Worm (Caenorhabditis elegans) whole organism, L4 larva: ENCODE data around the gene K02H11.4.

ENCODE experiments used
- D1046.2 ChIP-seq: fragments of 200-800 bp; sonication (Bioruptor generic); IDR thresholded peaks from 2 replicates; pipeline ENCODE4 v1.3.6; 2022; ENCODE audit warnings: missing genetic modification characterization, missing compliant biosample characterization
- aha-1 ChIP-seq: fragments of 150-350 bp; peaks from one replicate; lab custom pipeline; 2014; ENCODE audit warnings: missing biosample characterization, missing genetic modification characterization
- ama-1 ChIP-seq: fragments of 150-350 bp; optimal IDR thresholded peaks from 2 replicates; lab custom pipeline; 2014; ENCODE audit warnings: inconsistent platforms, mixed read lengths
- arid-1 ChIP-seq: fragments of 200-800 bp; sonication (Bioruptor generic); conservative IDR thresholded peaks from 2 replicates; pipeline ENCODE4 v1.3.6; 2022; ENCODE audit warnings: missing genetic modification reagents, missing genetic modification characterization, missing compliant biosample characterization
- ceh-20 ChIP-seq: fragments of 200-800 bp; sonication (Bioruptor generic); IDR thresholded peaks from 2 replicates; pipeline ENCODE4 v1.3.6; 2022; ENCODE audit warnings: missing genetic modification reagents, missing genetic modification characterization, missing compliant biosample characterization
- ceh-32 ChIP-seq: sonication (generic microtip); optimal IDR thresholded peaks from 2 replicates; lab custom pipeline; 2016; ENCODE audit warnings: mild to moderate bottlenecking, missing genetic modification characterization, missing compliant biosample characterization; ENCODE audit not compliant: poor library complexity
- ces-1 ChIP-seq: fragments of 150-350 bp; sonication (generic microtip); optimal IDR thresholded peaks from 4 replicates; lab custom pipeline; 2014; ENCODE audit warnings: missing biosample characterization, missing genetic modification reagents, missing genetic modification characterization
- cey-2 ChIP-seq: sonication (generic microtip); optimal IDR thresholded peaks from 3 replicates; lab custom pipeline; 2017; ENCODE audit warnings: missing genetic modification characterization, mild to moderate bottlenecking, missing compliant biosample characterization, antibody characterized with exemption, borderline replicate concordance; ENCODE audit not compliant: insufficient read depth
- daf-16 ChIP-seq, 3 experiments: sonication (generic microtip); optimal IDR thresholded peaks; 2 replicates each; lab custom pipeline; 2016 to 2017; ENCODE audit warnings: missing genetic modification characterization in 3 of 3, missing genetic modification reagents in 3 of 3, mild to moderate bottlenecking in 2 of 3, missing compliant biosample characterization in 2 of 3, missing biosample characterization in 1 of 3, moderate library complexity in 1 of 3
- daf-19 ChIP-seq: fragments of 200-800 bp; sonication (Bioruptor generic); conservative IDR thresholded peaks from 2 replicates; pipeline ENCODE4 v1.3.6; 2022; ENCODE audit warnings: missing genetic modification characterization, missing compliant biosample characterization
- dmd-6 ChIP-seq: fragments of 200-800 bp; sonication (Bioruptor generic); IDR thresholded peaks from 2 replicates; pipeline ENCODE4 v1.3.6; 2022; ENCODE audit warnings: missing genetic modification reagents, missing genetic modification characterization, missing compliant biosample characterization
- dmd-9 ChIP-seq: fragments of 200-800 bp; sonication (Bioruptor generic); IDR thresholded peaks from 2 replicates; pipeline ENCODE4 v1.3.6; 2022; ENCODE audit warnings: missing genetic modification reagents, missing genetic modification characterization, missing compliant biosample characterization
- gei-8 ChIP-seq: fragments of 200-800 bp; sonication (Bioruptor generic); optimal IDR thresholded peaks from 2 replicates; lab custom pipeline; 2018; ENCODE audit warnings: mild to moderate bottlenecking, missing genetic modification characterization, missing compliant biosample characterization
- jun-1 ChIP-seq: fragments of 150-350 bp; optimal IDR thresholded peaks from 2 replicates; lab custom pipeline; 2014; ENCODE audit warnings: missing biosample characterization, missing genetic modification reagents, missing genetic modification characterization
- lin-1 ChIP-seq: fragments of 200-800 bp; sonication (Bioruptor generic); IDR thresholded peaks from 2 replicates; pipeline ENCODE4 v1.3.6; 2022; ENCODE audit warnings: missing genetic modification reagents, missing genetic modification characterization, missing compliant biosample characterization
- lin-15B ChIP-seq: fragments of 150-350 bp; sonication (generic microtip); optimal IDR thresholded peaks from 3 replicates; lab custom pipeline; 2014; ENCODE audit warnings: missing biosample characterization, missing genetic modification characterization
- lin-38 ChIP-seq: fragments of 200-800 bp; sonication (Bioruptor generic); IDR thresholded peaks from 2 replicates; pipeline ENCODE4 v1.3.6; 2022; ENCODE audit warnings: missing genetic modification reagents, missing genetic modification characterization, missing compliant biosample characterization
- mdt-29 ChIP-seq: fragments of 200-800 bp; sonication (Bioruptor generic); IDR thresholded peaks from 2 replicates; pipeline ENCODE4 v1.3.6; 2022; ENCODE audit warnings: missing genetic modification reagents, missing genetic modification characterization, missing compliant biosample characterization
- mep-1 ChIP-seq: fragments of 150-350 bp; sonication (generic microtip); optimal IDR thresholded peaks from 3 replicates; lab custom pipeline; 2014; ENCODE audit warnings: missing biosample characterization, missing genetic modification characterization
- mxl-3 ChIP-seq: fragments of 200-800 bp; sonication (Bioruptor generic); optimal IDR thresholded peaks from 2 replicates; lab custom pipeline; 2018; ENCODE audit warnings: mild to moderate bottlenecking, missing genetic modification characterization, missing compliant biosample characterization
- nhr-10 ChIP-seq: fragments of 150-350 bp; optimal IDR thresholded peaks from 2 replicates; lab custom pipeline; 2014; ENCODE audit warnings: missing biosample characterization, missing genetic modification characterization
- nhr-102 ChIP-seq: sonication (generic microtip); optimal IDR thresholded peaks from 2 replicates; lab custom pipeline; 2016; ENCODE audit warnings: mild to moderate bottlenecking, missing genetic modification characterization, moderate library complexity, missing compliant biosample characterization
- nhr-111 ChIP-seq: fragments of 200-800 bp; sonication (Bioruptor generic); optimal IDR thresholded peaks from 2 replicates; lab custom pipeline; 2018; ENCODE audit warnings: mild to moderate bottlenecking, missing genetic modification characterization, missing compliant biosample characterization
- nhr-237 ChIP-seq: sonication (generic microtip); optimal IDR thresholded peaks from 2 replicates; lab custom pipeline; 2017; ENCODE audit warnings: missing biosample characterization, missing genetic modification characterization
- nhr-28 ChIP-seq: fragments of 150-350 bp; optimal IDR thresholded peaks from 2 replicates; lab custom pipeline; 2014; ENCODE audit warnings: missing biosample characterization, missing genetic modification characterization
- nhr-42 ChIP-seq: fragments of 200-800 bp; sonication (Bioruptor generic); IDR thresholded peaks from 2 replicates; pipeline ENCODE4 v1.3.6; 2022; ENCODE audit warnings: missing genetic modification characterization, missing compliant biosample characterization
- php-3 ChIP-seq: fragments of 200-800 bp; sonication (Bioruptor generic); IDR thresholded peaks from 2 replicates; pipeline ENCODE4 v1.3.6; 2022; ENCODE audit warnings: missing genetic modification reagents, missing genetic modification characterization, missing compliant biosample characterization
- pqm-1 ChIP-seq: sonication (generic microtip); optimal IDR thresholded peaks from 2 replicates; lab custom pipeline; 2017; ENCODE audit warnings: missing biosample characterization, missing genetic modification characterization
- sdz-12 ChIP-seq: fragments of 200-800 bp; sonication (Bioruptor generic); optimal IDR thresholded peaks from 2 replicates; lab custom pipeline; 2018; ENCODE audit warnings: mild to moderate bottlenecking, missing genetic modification characterization, missing compliant biosample characterization
- skn-1 ChIP-seq: fragments of 150-350 bp; optimal IDR thresholded peaks from 2 replicates; lab custom pipeline; 2014; ENCODE audit warnings: missing biosample characterization, missing genetic modification characterization
- snpc-1.2 ChIP-seq: fragments of 200-800 bp; sonication (Bioruptor generic); IDR thresholded peaks from 2 replicates; pipeline ENCODE4 v1.3.6; 2022; ENCODE audit warnings: missing genetic modification reagents, missing genetic modification characterization, missing compliant biosample characterization
- spr-3 ChIP-seq: fragments of 200-800 bp; sonication (Bioruptor generic); optimal IDR thresholded peaks from 2 replicates; lab custom pipeline; 2018; ENCODE audit warnings: mild to moderate bottlenecking, missing genetic modification characterization, missing compliant biosample characterization
- tag-97 ChIP-seq: fragments of 200-800 bp; sonication (Bioruptor generic); IDR thresholded peaks from 2 replicates; pipeline ENCODE4 v1.3.6; 2022; ENCODE audit warnings: missing genetic modification characterization, missing compliant biosample characterization
- unc-62 ChIP-seq, 3 experiments: fragments of 150-350 bp in 1 of 3; sonication (generic microtip); optimal IDR thresholded peaks in 2 of 3; peaks in 1 of 3; 1 replicate in 1 of 3; 2 replicates in 2 of 3; lab custom pipeline; 2014 to 2017; ENCODE audit warnings: missing biosample characterization in 3 of 3, missing genetic modification characterization in 3 of 3, missing genetic modification reagents in 3 of 3, missing genotype in 1 of 3
- zfp-3 ChIP-seq: fragments of 200-800 bp; sonication (Bioruptor generic); conservative IDR thresholded peaks from 2 replicates; pipeline ENCODE4 v1.3.6; 2022; ENCODE audit warnings: missing genetic modification reagents, missing genetic modification characterization, missing compliant biosample characterization
- ztf-7 ChIP-seq: fragments of 150-350 bp; optimal IDR thresholded peaks from 2 replicates; lab custom pipeline; 2014; ENCODE audit warnings: missing biosample characterization, missing genetic modification characterization

K02H11.4 gene

ce11 chrV:1555072-1555471, 24.0 kb upstream of the K02H11.4 start (continued):
- TF ChIP-seq arid-1 (GFP tag; lab: Robert Waterston, UW) (no peak), mep-1 (tag; lab: Kevin White, UChicago) (no peak)

ce11 chrV:1553004-1553403, 21.9 kb upstream of the K02H11.4 start, which contains the start of gene srsx-8:
srsx-8 (minus strand) TSS chrV:1553104.
- TF ChIP-seq nhr-111, result no peak

- peak in 1 of 2 experiments; percentile 91 for TF ChIP-seq unc-62 (GFP tag; optimal IDR thresholded peaks at IDR 0.05 in 1 of 2; lab: Kevin White, UChicago)
- TF ChIP-seq unc-62 (tag; optimal IDR thresholded peaks at IDR 0.05; lab: Kevin White, UChicago), result no peak
- no peak for TF ChIP-seq tag-97 (GFP tag; lab: Robert Waterston, UW)
- no peak for TF ChIP-seq lin-1
- TF ChIP-seq ces-1 (GFP tag; lab: Kevin White, UChicago), result no peak
- no peak for TF ChIP-seq daf-19 (GFP tag; lab: Robert Waterston, UW)
- no peak for TF ChIP-seq mxl-3 (GFP tag; lab: Kevin White, UChicago)
- TF ChIP-seq nhr-237 (tag; lab: Kevin White, UChicago), result no peak
- no peak for TF ChIP-seq gei-8 (GFP tag; lab: Kevin White, UChicago)
Measured at ce11 chrV:1551143-1551542, 20.1 kb upstream of the K02H11.4 start.

- TF ChIP-seq aha-1 (tag; lab: Kevin White, UChicago) (peak; percentile 60), daf-19 (GFP tag; lab: Robert Waterston, UW) (no peak), nhr-42 (GFP tag; lab: Robert Waterston, UW) (no peak)
Measured at ce11 chrV:1550697-1551096, 19.6 kb upstream of the K02H11.4 start.

- TF ChIP-seq ztf-7 (tag; lab: Kevin White, UChicago), result no peak
- TF ChIP-seq nhr-102 (tag; lab: Kevin White, UChicago), result no peak
- no peak for TF ChIP-seq sdz-12 (GFP tag; lab: Kevin White, UChicago)
- TF ChIP-seq lin-1, result no peak
- no peak for TF ChIP-seq dmd-6 (GFP tag; lab: Robert Waterston, UW)
- no peak for TF ChIP-seq ceh-32 (tag; lab: Kevin White, UChicago)
- TF ChIP-seq jun-1 (tag; lab: Kevin White, UChicago), result no peak
- TF ChIP-seq D1046.2 (GFP tag; lab: Robert Waterston, UW), result no peak
- TF ChIP-seq lin-15B, result no peak
- no peak for TF ChIP-seq mdt-29 (GFP tag; lab: Robert Waterston, UW)
- no peak for TF ChIP-seq nhr-10 (tag; lab: Kevin White, UChicago)
- no peak for TF ChIP-seq php-3 (GFP tag; lab: Robert Waterston, UW)
- no peak for TF ChIP-seq cey-2
- no peak for TF ChIP-seq skn-1 (tag; lab: Kevin White, UChicago)
- no peak for TF ChIP-seq ceh-20 (GFP tag; lab: Robert Waterston, UW)
- no peak for TF ChIP-seq snpc-1.2 (GFP tag; lab: Robert Waterston, UW)
- no peak for TF ChIP-seq lin-38
- TF ChIP-seq zfp-3 (GFP tag; lab: Robert Waterston, UW), result no peak
Measured at ce11 chrV:1547843-1548242, 16.8 kb upstream of the K02H11.4 start, which contains the start of gene F52F10.2. F52F10.2 (plus strand) TSS chrV:1548143.

- peak; percentile 24 for TF ChIP-seq nhr-28 (tag; lab: Kevin White, UChicago)
- no peak for TF ChIP-seq ama-1 (lab: Kevin White, UChicago)
- TF ChIP-seq php-3 (GFP tag; lab: Robert Waterston, UW), result peak; percentile 64; the same call in 1 of the 2 replicates
- TF ChIP-seq spr-3 (GFP tag; lab: Kevin White, UChicago), result no peak
- no peak for TF ChIP-seq dmd-9 (GFP tag; lab: Robert Waterston, UW)
- TF ChIP-seq pqm-1 (tag; lab: Kevin White, UChicago), result peak; percentile 33
- TF ChIP-seq daf-16 (GFP tag; optimal IDR thresholded peaks at IDR 0.05; lab: Kevin White, UChicago), result no peak
- peak; percentile 27 for TF ChIP-seq daf-16 (tag; optimal IDR thresholded peaks at IDR 0.05; lab: Kevin White, UChicago)
Measured at ce11 chrV:1545694-1546093, 14.6 kb upstream of the K02H11.4 start, which contains the start of gene oac-32. oac-32 (minus strand) TSS chrV:1545783.
